Worm (Caenorhabditis elegans) whole organism, midembryonic: ENCODE data around the gene tat-1.

ENCODE experiments used
- T22C8.4 ChIP-seq: fragments of 200-800 bp; sonication (Bioruptor generic); IDR thresholded peaks from 2 replicates; pipeline ENCODE4 v1.3.6; 2022; ENCODE audit warnings: missing genetic modification characterization, missing compliant biosample characterization
- cog-1 ChIP-seq: sonication (generic microtip); optimal IDR thresholded peaks from 2 replicates; lab custom pipeline; 2016; ENCODE audit warnings: missing genetic modification characterization, missing compliant biosample characterization
- flt-1 ChIP-seq: fragments of 200-800 bp; sonication (Bioruptor generic); IDR thresholded peaks from 2 replicates; pipeline ENCODE4 v1.3.6; 2022; ENCODE audit warnings: missing genetic modification characterization, missing compliant biosample characterization
- klf-2 ChIP-seq: fragments of 200-800 bp; sonication (Bioruptor generic); conservative IDR thresholded peaks from 2 replicates; pipeline ENCODE4 v1.3.6; 2022; ENCODE audit warnings: missing genetic modification reagents, missing genetic modification characterization, missing compliant biosample characterization
- med-1 ChIP-seq: sonication (generic microtip); optimal IDR thresholded peaks from 2 replicates; lab custom pipeline; 2017; ENCODE audit warnings: missing genetic modification characterization, mild to moderate bottlenecking, missing compliant biosample characterization, antibody characterized with exemption, missing genetic modification reagents; ENCODE audit not compliant: insufficient read depth
- ref-1 ChIP-seq: fragments of 200-800 bp; sonication (Bioruptor generic); conservative IDR thresholded peaks from 2 replicates; pipeline ENCODE4 v1.3.6; 2022; ENCODE audit warnings: missing genetic modification reagents, missing genetic modification characterization, missing compliant biosample characterization
- tab-1 ChIP-seq: fragments of 200-800 bp; sonication (Bioruptor generic); IDR thresholded peaks from 2 replicates; pipeline ENCODE4 v1.3.6; 2022; ENCODE audit warnings: missing genetic modification characterization, missing compliant biosample characterization
- ztf-23 ChIP-seq: fragments of 200-800 bp; sonication (Bioruptor generic); IDR thresholded peaks from 2 replicates; pipeline ENCODE4 v1.3.6; 2022; ENCODE audit warnings: missing genetic modification reagents, missing genetic modification characterization, missing compliant biosample characterization
- ztf-29 ChIP-seq: fragments of 200-800 bp; sonication (Bioruptor generic); IDR thresholded peaks from 2 replicates; pipeline ENCODE4 v1.3.6; 2022; ENCODE audit warnings: missing genetic modification reagents, missing genetic modification characterization, missing compliant biosample characterization

Gene tat-1

DNA sequence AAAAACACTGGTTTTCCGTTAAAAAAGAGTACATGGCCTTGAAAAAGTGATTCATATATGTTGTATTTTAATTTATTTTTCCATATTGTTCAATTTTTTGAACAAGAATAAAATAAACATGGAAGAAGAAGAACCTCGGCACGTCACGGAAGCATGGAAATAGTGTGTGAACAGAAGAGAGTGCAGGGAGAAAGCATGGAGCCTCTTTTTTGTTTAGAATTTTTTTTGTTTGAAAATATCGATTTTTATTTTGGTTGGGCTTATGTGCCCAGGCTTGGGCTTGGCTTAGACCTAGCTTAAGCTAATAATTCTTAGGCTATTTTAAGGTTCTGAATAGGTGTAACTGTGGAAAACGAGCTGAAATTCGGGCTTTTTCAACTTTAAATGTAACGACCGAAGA is at the start of gene tat-1:
Gene tat-1 (minus strand): TSS at position 11 of the 400 bp plus-strand sequence.
- TF ChIP-seq klf-2 (GFP tag; lab: Robert Waterston, UW) (no peak), cog-1 (tag; lab: Kevin White, UChicago) (no peak), ref-1 (GFP tag; lab: Robert Waterston, UW) (no peak), flt-1 (GFP tag; lab: Robert Waterston, UW) (no peak), med-1 (GFP tag; lab: Kevin White, UChicago) (no peak), ztf-23 (no peak), T22C8.4 (GFP tag; lab: Robert Waterston, UW) (no peak), tab-1 (GFP tag; lab: Robert Waterston, UW) (no peak), ztf-29 (no peak)

DNA sequence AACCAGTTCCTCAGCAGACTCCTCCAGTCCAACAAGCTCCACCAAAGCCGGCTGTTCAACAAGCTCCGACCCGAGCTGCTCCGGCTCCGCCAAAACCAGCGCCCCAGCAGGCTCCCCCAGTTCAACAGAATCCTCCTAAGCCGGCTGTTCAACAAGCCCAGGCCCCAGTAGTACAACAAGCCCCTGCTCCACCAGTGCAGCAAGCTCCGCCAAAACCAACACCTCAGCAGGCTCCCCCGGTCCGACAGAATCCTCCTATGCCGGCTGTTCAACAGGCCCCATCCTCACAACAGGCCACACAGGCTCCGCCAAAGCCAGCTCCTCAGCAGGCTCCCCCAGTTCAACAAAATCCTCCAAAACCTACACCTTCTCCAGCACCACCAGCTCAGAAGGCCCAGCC is 49.1 kb upstream of the tat-1 start:
- TF ChIP-seq T22C8.4 (GFP tag; lab: Robert Waterston, UW): no peak
- no peak for TF ChIP-seq ztf-29
- no peak for TF ChIP-seq ref-1 (GFP tag; lab: Robert Waterston, UW)
- TF ChIP-seq klf-2 (GFP tag; lab: Robert Waterston, UW): no peak
- TF ChIP-seq cog-1 (tag; lab: Kevin White, UChicago): no peak
- TF ChIP-seq tab-1 (GFP tag; lab: Robert Waterston, UW): no peak
- no peak for TF ChIP-seq med-1 (GFP tag; lab: Kevin White, UChicago)
- no peak for TF ChIP-seq ztf-23
- no peak for TF ChIP-seq flt-1 (GFP tag; lab: Robert Waterston, UW)

DNA sequence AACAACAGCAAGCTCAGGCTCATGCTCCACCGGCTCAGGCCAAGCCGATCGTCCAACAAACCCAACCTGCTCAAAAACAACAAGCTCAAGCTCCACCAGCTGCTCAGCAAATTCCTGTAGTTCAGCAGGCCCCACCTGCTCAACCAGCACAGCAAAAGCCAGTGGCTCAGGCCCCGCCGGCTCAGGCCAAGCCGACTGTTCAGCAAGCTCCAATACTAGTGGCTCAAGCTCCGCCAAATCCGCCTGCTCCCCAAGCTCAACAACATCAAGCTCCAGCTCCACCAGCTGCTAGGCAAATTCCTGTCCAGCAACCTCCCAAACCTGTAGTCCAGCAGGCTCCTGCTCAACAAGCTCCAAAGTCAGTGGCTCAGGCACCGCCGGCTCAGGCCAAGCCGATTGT is 48.3 kb upstream of the tat-1 start:
- no peak for TF ChIP-seq cog-1 (tag; lab: Kevin White, UChicago)
- TF ChIP-seq T22C8.4 (GFP tag; lab: Robert Waterston, UW): no peak
- no peak for TF ChIP-seq ref-1 (GFP tag; lab: Robert Waterston, UW)
- no peak for TF ChIP-seq ztf-23
- no peak for TF ChIP-seq tab-1 (GFP tag; lab: Robert Waterston, UW)
- no peak for TF ChIP-seq ztf-29
- no peak for TF ChIP-seq med-1 (GFP tag; lab: Kevin White, UChicago)

DNA sequence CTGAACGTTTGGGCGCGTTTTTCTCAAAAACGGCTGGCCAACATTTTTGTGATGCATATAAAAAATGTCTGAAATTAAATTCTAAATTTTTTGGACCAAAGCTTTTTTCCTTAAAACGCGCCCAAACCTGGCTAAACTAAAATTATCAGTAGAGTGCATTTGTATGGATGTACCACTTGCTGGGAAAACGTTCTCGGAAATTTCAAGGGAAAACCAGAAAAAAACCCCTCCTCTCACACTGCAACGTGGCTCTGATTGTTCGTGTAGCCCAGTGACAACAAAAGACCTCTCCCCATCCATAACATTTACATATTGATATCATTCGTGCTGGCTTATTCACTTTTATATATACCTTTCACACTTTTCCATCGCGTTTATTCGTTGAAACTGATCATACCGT is 47.4 kb upstream of the tat-1 start, which contains the start of gene Y49E10.29:
Gene Y49E10.29 (plus strand): TSS at position 301 of the 400 bp plus-strand sequence.
- TF ChIP-seq klf-2 (GFP tag; lab: Robert Waterston, UW) (no peak), cog-1 (tag; lab: Kevin White, UChicago) (no peak), ztf-29 (no peak)

DNA sequence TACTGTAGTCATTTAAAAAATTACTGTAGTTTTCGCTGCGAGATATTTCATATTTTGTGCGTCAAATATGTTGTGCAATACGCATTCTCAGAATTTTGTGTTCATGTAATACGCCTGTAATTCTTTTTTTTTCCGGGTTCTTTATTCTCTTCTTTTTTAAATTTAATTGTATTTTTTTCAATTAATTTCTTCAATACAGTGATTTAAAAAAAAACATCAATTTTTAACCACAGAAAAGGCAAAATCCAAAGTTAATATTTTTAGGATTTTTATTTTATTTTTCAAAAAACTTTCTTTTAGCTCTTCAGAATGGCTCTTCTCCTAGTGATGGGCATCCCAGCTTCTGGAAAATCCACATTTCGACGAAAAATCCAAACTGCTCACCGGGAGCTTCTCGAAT is 44.8 kb upstream of the tat-1 start, which contains the start of gene pstk-1:
Gene pstk-1 (plus strand): TSS at position 301 of the 400 bp plus-strand sequence.
- TF ChIP-seq ref-1 (GFP tag; lab: Robert Waterston, UW) (no peak), klf-2 (GFP tag; lab: Robert Waterston, UW) (no peak), T22C8.4 (GFP tag; lab: Robert Waterston, UW) (no peak), med-1 (GFP tag; lab: Kevin White, UChicago) (no peak), flt-1 (GFP tag; lab: Robert Waterston, UW) (no peak), ztf-29 (no peak), tab-1 (GFP tag; lab: Robert Waterston, UW) (no peak), ztf-23 (no peak), cog-1 (tag; lab: Kevin White, UChicago) (no peak)

DNA sequence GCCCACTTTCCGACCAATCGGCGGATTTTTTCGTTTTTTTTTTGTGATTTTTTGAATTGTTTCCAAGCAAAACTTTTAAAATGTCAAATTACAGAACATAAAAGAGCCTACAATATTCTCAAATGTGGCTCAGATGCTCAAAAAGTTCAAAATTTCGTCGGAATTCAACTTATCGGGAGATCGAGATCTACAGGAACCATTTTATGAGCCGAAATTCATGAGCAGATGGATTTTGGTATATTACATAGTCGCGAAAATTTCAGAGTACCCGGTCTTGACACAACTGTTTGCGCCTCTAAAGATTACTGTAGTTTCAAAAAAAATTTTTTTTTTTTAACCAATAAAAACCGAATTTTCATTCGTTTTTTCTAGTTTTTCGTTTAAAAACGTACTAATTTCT is 37.5 kb upstream of the tat-1 start:
- no peak for TF ChIP-seq med-1 (GFP tag; lab: Kevin White, UChicago)
- TF ChIP-seq ztf-29: no peak
- no peak for TF ChIP-seq tab-1 (GFP tag; lab: Robert Waterston, UW)
- TF ChIP-seq klf-2 (GFP tag; lab: Robert Waterston, UW): no peak
- no peak for TF ChIP-seq ref-1 (GFP tag; lab: Robert Waterston, UW)
- no peak for TF ChIP-seq flt-1 (GFP tag; lab: Robert Waterston, UW)
- TF ChIP-seq T22C8.4 (GFP tag; lab: Robert Waterston, UW): no peak
- TF ChIP-seq ztf-23: no peak
- no peak for TF ChIP-seq cog-1 (tag; lab: Kevin White, UChicago)

DNA sequence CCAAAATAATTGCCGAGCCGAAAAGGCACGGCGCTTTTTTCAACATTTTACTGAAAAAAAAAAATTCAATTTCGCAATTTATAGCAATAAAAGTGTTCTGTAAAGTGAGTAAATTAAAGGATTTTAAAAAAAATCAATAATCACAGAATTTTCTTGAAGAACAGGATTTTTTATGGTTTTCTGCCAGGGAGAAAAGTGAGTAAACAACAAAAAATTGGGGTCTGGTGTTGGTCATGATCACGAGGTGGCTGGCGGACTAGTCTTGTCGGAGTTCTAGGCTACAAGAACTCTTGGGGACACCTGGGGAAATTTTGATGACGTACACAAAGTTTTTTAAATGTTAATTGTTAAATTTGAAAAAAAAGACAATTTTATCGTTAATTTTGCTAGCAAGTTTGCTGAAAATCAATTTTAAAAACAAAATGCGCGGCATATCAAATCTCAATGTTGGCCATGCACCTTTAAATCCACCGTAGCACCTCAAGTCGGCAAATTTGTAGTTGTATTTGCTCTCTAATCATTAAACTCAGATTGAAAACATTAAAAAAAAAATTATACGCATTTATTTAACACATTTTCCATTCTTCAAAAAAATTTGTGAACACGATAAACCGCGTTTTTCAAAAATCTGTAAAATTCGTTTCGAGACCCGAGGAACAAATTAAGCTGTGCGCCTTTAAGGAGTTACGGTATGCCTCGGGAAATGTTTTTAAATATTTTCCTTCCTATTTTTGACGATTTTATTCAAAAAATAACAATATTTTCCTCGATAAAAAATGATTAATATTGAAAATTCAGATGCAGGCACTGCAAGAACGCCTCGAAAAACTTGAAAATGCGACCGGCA is 35.5 kb upstream of the tat-1 start, which contains the start of the genes scav-3 and Y49E10.21:
Gene scav-3 (minus strand): TSS at position 50 of the 847 bp plus-strand sequence.
Gene Y49E10.21 (plus strand): TSS at position 797 of the 847 bp plus-strand sequence.
- TF ChIP-seq flt-1 (GFP tag; lab: Robert Waterston, UW) (no peak), klf-2 (GFP tag; lab: Robert Waterston, UW) (no peak), ztf-23 (no peak), T22C8.4 (GFP tag; lab: Robert Waterston, UW) (no peak), ref-1 (GFP tag; lab: Robert Waterston, UW) (no peak), med-1 (GFP tag; lab: Kevin White, UChicago) (no peak), ztf-29 (no peak), tab-1 (GFP tag; lab: Robert Waterston, UW) (no peak), cog-1 (tag; lab: Kevin White, UChicago) (no peak)

DNA sequence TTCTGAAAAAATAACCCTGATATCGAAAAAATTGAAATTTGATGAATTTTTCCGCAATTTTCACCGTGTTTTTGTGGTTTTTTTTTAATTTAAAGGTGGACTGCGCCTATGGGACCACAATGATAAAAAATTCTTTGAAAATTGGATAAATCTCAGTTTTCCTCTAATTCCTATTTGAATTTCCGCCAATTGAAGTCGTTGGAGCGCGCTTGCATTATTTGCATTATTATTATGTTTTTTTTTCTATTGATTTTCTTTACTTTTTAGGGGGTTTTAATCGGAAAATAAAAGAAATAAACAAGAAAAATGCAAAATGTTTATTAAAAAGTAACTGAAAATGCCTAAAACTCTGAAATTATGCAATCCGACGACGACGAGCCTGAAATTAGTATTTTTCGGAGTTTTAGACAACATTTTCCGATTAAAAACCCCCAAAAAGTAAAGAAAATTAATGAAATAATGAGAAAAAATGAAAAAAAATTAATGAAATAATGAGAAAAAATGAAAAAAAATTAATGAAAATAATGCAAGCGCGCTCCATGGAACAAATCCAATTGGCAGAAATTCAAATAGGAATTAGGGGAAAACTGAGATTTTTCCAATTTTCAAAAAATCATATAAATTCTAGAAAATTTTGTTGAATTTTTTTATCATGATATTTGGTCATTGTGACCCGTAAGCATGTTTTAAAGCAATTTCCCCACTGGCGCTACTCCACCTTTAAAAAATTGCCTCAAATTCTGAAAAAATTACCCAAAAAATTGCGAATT is 34.3 kb upstream of the tat-1 start:
- TF ChIP-seq ref-1 (GFP tag; lab: Robert Waterston, UW): no peak
- no peak for TF ChIP-seq flt-1 (GFP tag; lab: Robert Waterston, UW)
- TF ChIP-seq cog-1 (tag; lab: Kevin White, UChicago): no peak
- no peak for TF ChIP-seq tab-1 (GFP tag; lab: Robert Waterston, UW)
- no peak for TF ChIP-seq med-1 (GFP tag; lab: Kevin White, UChicago)
- no peak for TF ChIP-seq klf-2 (GFP tag; lab: Robert Waterston, UW)
- TF ChIP-seq T22C8.4 (GFP tag; lab: Robert Waterston, UW): no peak
